Fruit fly (Drosophila melanogaster): ENCODE results near the gene Qsox4.
A peak's percentile ranks its signal among the peaks of the same experiment; 100 is the strongest.

The Qsox4 gene

DNA sequence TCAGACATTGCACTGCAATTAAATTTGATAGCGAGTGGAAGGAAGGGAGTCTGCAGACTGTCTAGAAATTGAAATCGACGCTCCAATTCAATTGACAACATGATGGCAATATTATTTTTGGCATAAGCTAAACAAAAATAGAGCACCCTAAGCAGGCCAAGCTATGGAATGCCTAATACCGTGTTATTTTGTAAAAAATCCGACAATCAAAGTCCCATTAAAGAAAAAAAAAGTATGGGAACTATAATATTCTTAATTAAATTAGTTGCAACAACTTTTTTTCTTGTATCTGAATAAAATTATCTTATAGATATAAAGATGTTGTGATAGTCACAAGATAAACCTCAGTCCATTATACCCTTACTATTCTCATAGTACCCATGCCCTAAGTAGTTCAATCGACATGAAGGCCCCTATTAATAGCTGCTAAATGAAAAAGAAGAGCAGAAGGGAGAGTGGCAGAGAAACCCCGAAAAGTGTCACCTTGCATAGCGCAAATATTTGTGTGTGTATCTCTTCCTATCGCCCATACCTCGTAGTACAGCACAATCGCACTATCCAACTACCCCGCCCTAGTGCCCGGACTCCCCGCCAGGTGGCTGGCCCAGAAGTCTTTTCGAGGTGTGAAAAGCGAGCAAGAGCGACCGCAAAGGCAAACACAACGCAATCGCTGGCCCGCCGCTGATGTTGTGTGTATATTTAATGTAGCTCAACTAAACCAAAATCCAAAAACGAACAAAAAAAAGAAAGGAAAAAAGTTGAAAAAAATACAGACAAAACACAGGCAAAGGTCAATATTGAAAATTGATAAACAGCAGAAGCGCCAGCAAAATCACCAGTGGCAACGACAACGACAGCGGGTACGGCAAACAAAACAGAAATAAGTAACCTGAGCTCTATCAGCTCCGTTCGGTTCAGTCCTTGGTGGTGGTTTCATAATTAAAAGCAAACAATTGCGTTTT, 44.9 kb upstream of the Qsox4 start (continued):
- peak; percentile 33 for TF ChIP-seq CG7839 (tag; optimal IDR thresholded peaks at IDR 0.05)
- peak; percentile 56 for TF ChIP-seq CG12942 (GFP tag; optimal IDR thresholded peaks at IDR 0.05)
- no peak for TF ChIP-seq vfl (GFP tag; optimal IDR thresholded peaks at IDR 0.05)
- peak in 1 of 2 experiments; percentile 51 for TF ChIP-seq insv (GFP tag; optimal IDR thresholded peaks at IDR 0.05)
- peak; percentile 72 for TF ChIP-seq Bdp1 (GFP tag; optimal IDR thresholded peaks at IDR 0.05)
- TF ChIP-seq tio (GFP tag; optimal IDR thresholded peaks at IDR 0.05): no peak
- TF ChIP-seq Dfd (GFP tag; optimal IDR thresholded peaks at IDR 0.05): no peak
- peak; percentile 38 for TF ChIP-seq CG7928 (GFP tag; optimal IDR thresholded peaks at IDR 0.05)
- peak; percentile 38 for TF ChIP-seq trh (GFP tag; optimal IDR thresholded peaks at IDR 0.05)
- TF ChIP-seq CG14710 (tag; optimal IDR thresholded peaks at IDR 0.05): peak; percentile 76
- TF ChIP-seq CG16815 (GFP tag; optimal IDR thresholded peaks at IDR 0.05): peak; percentile 26
- TF ChIP-seq CG7357 (GFP tag; IDR thresholded peaks at IDR 0.05): no peak
- TF ChIP-seq CG12071 (GFP tag; optimal IDR thresholded peaks at IDR 0.05): peak; percentile 55
- TF ChIP-seq gsb-n (tag; optimal IDR thresholded peaks at IDR 0.05): peak; percentile 84
- TF ChIP-seq luna (GFP tag; optimal IDR thresholded peaks at IDR 0.05): no peak
- TF ChIP-seq CG6683 (GFP tag; optimal IDR thresholded peaks at IDR 0.05): peak; percentile 45
- TF ChIP-seq mirr (GFP tag; optimal IDR thresholded peaks at IDR 0.05): peak; percentile 76
- no peak for TF ChIP-seq fd3F (GFP tag; optimal IDR thresholded peaks at IDR 0.05)
- no peak for TF ChIP-seq Taf1 (GFP tag; IDR thresholded peaks at IDR 0.05)
- TF ChIP-seq Sin3A (optimal IDR thresholded peaks at IDR 0.05): no peak
- TF ChIP-seq CG2116 (GFP tag; optimal IDR thresholded peaks at IDR 0.05): peak; percentile 42
- TF ChIP-seq odd (GFP tag; optimal IDR thresholded peaks at IDR 0.05): peak; percentile 86
- no peak; the same call in 2 of the 3 replicates for TF ChIP-seq B-H1 (GFP tag; IDR thresholded peaks at IDR 0.05)
- no peak for TF ChIP-seq pros (GFP tag; optimal IDR thresholded peaks at IDR 0.05)
- TF ChIP-seq ab (GFP tag; optimal IDR thresholded peaks at IDR 0.05): no peak
- TF ChIP-seq jumu (GFP tag; optimal IDR thresholded peaks at IDR 0.05): peak; percentile 5
- no peak for TF ChIP-seq CkIIα-i1 (GFP tag; IDR thresholded peaks at IDR 0.05)
- TF ChIP-seq CG4854 (GFP tag; optimal IDR thresholded peaks at IDR 0.05): no peak
- TF ChIP-seq CG10654 (GFP tag; optimal IDR thresholded peaks at IDR 0.05): peak; percentile 22
- peak; percentile 88 for TF ChIP-seq CG1233 (GFP tag; optimal IDR thresholded peaks at IDR 0.05)
- peak; percentile 71 for TF ChIP-seq salm (tag; optimal IDR thresholded peaks at IDR 0.05)
- peak; percentile 89 for TF ChIP-seq ATbp (GFP tag; optimal IDR thresholded peaks at IDR 0.05)
- TF ChIP-seq inv (GFP tag; IDR thresholded peaks at IDR 0.05; ENCODE audit: partially characterized antibody): no peak
- peak; percentile 47; the same call in 1 of the 2 replicates for TF ChIP-seq Atf6 (GFP tag; IDR thresholded peaks at IDR 0.05)
- no peak for TF ChIP-seq sna (GFP tag; IDR thresholded peaks at IDR 0.05; ENCODE audit: partially characterized antibody)
- no peak for TF ChIP-seq Bgb (GFP tag; IDR thresholded peaks at IDR 0.05; ENCODE audit: partially characterized antibody)
- TF ChIP-seq nerfin-2 (GFP tag; IDR thresholded peaks at IDR 0.05; ENCODE audit: partially characterized antibody): 0 out of 2 replicates have a peak, but pooled peaks have one; percentile 11
- no peak for TF ChIP-seq CG14860 (GFP tag; IDR thresholded peaks at IDR 0.05; ENCODE audit: partially characterized antibody)
- no peak for TF ChIP-seq Ssrp (tag; optimal IDR thresholded peaks at IDR 0.05)
- TF ChIP-seq Scr (GFP tag; IDR thresholded peaks at IDR 0.05; ENCODE audit: partially characterized antibody): no peak
- TF ChIP-seq Ada2b (GFP tag; IDR thresholded peaks at IDR 0.05): no peak; the same call in 1 of the 2 replicates
- peak; percentile 49 for TF ChIP-seq caup (GFP tag; optimal IDR thresholded peaks at IDR 0.05; ENCODE audit: severe bottlenecking)
- no peak for TF ChIP-seq Hr39 (optimal IDR thresholded peaks at IDR 0.05)
- peak; percentile 61 for TF ChIP-seq CG7987 (GFP tag; optimal IDR thresholded peaks at IDR 0.05)
- 0 out of 2 replicates have a peak, but pooled peaks have one; percentile 4 for TF ChIP-seq CG3847 (GFP tag; IDR thresholded peaks at IDR 0.05)
- no peak for TF ChIP-seq Neu2 (GFP tag; optimal IDR thresholded peaks at IDR 0.05; ENCODE audit: borderline replicate concordance)
- TF ChIP-seq NfI (GFP tag; optimal IDR thresholded peaks at IDR 0.05): peak; percentile 2
- TF ChIP-seq Adf1 (GFP tag; IDR thresholded peaks at IDR 0.05): peak; percentile 28; the same call in 1 of the 2 replicates

All from whole organism, embryonic.